Worm (Caenorhabditis elegans): ENCODE results near the gene W09B6.4.

ce11 chrII:1086479-1086878 lies 54.2 kb downstream of the W09B6.4 start:
- TF ChIP-seq zag-1 (tag; optimal IDR thresholded peaks at IDR 0.05) (no peak), ceh-28 (tag; optimal IDR thresholded peaks at IDR 0.05) (no peak), ceh-82 (tag; optimal IDR thresholded peaks at IDR 0.05) (no peak), skn-1 (tag; optimal IDR thresholded peaks at IDR 0.05) (no peak), lsy-12 (tag; optimal IDR thresholded peaks at IDR 0.05) (no peak), pqm-1 (tag; optimal IDR thresholded peaks at IDR 0.05) (no peak)

Measured in whole organism, L3 larva.